Fruit fly (Drosophila melanogaster) whole organism, embryonic: Measurements from ENCODE around the gene vers.
A peak's percentile ranks its signal among the peaks of the same experiment; 100 is the strongest.

ENCODE experiments used
- BEAF-32 ChIP-seq: fragments of 200-800 bp; sonication (Bioruptor generic); optimal IDR thresholded peaks from 3 replicates; lab custom pipeline; 2017; ENCODE audit warnings: missing biosample characterization, missing genetic modification characterization, mild to moderate bottlenecking, moderate library complexity, missing genetic modification reagents
- Bgb ChIP-seq: fragments of 200-800 bp; sonication (Bioruptor generic); IDR thresholded peaks from 2 replicates; pipeline ENCODE4 v1.3.6; 2022; ENCODE audit warnings: missing biosample characterization, missing genetic modification characterization; ENCODE audit not compliant: partially characterized antibody
- CG10209 ChIP-seq: fragments of 200-800 bp; sonication (Bioruptor generic); optimal IDR thresholded peaks from 3 replicates; lab custom pipeline; 2017; ENCODE audit warnings: missing biosample characterization, mild to moderate bottlenecking, missing genetic modification characterization, missing genetic modification reagents
- CG10543 ChIP-seq: fragments of 200-800 bp; sonication (Bioruptor generic); optimal IDR thresholded peaks from 3 replicates; lab custom pipeline; 2017; ENCODE audit warnings: missing biosample characterization, mild to moderate bottlenecking, missing genetic modification characterization, moderate library complexity
- CG11696 ChIP-seq: fragments of 200-800 bp; sonication (Bioruptor generic); IDR thresholded peaks from 2 replicates; pipeline ENCODE4 v1.3.6; 2022; ENCODE audit warnings: missing biosample characterization, missing genetic modification characterization
- CG15073 ChIP-seq: fragments of 200-800 bp; sonication (Bioruptor generic); optimal IDR thresholded peaks from 2 replicates; lab custom pipeline; 2016; ENCODE audit warnings: missing biosample characterization, missing genetic modification characterization
- CG15696 ChIP-seq: fragments of 200-800 bp; sonication (Bioruptor generic); optimal IDR thresholded peaks from 2 replicates; lab custom pipeline; 2019; ENCODE audit warnings: missing biosample characterization, mild to moderate bottlenecking, missing genetic modification characterization, moderate library complexity
- CG17359 ChIP-seq: fragments of 200-800 bp; sonication (Bioruptor generic); optimal IDR thresholded peaks from 3 replicates; lab custom pipeline; 2018; ENCODE audit warnings: missing biosample characterization, mild to moderate bottlenecking, missing genetic modification characterization, moderate library complexity
- CG2199 ChIP-seq: fragments of 200-800 bp; sonication (Bioruptor generic); IDR thresholded peaks from 3 replicates; pipeline ENCODE4 v1.3.6; 2022; ENCODE audit warnings: missing biosample characterization, missing genetic modification characterization
- CG34422 ChIP-seq: fragments of 200-800 bp; sonication (Bioruptor generic); IDR thresholded peaks from 3 replicates; pipeline ENCODE4 v1.3.6; 2022; ENCODE audit warnings: missing biosample characterization, missing genetic modification characterization
- CG3838 ChIP-seq: fragments of 200-800 bp; sonication (Bioruptor generic); optimal IDR thresholded peaks from 3 replicates; lab custom pipeline; 2016; ENCODE audit warnings: missing biosample characterization, missing genetic modification characterization
- CG4404 ChIP-seq: fragments of 200-800 bp; sonication (Bioruptor generic); IDR thresholded peaks from 2 replicates; pipeline ENCODE4 v1.3.6; 2022; ENCODE audit warnings: missing biosample characterization, missing genetic modification characterization
- CG6791 ChIP-seq: fragments of 200-800 bp; sonication (Bioruptor generic); IDR thresholded peaks from 3 replicates; pipeline ENCODE4 v1.3.6; 2022; ENCODE audit warnings: missing biosample characterization, missing genetic modification characterization; ENCODE audit not compliant: partially characterized antibody
- CG7372 ChIP-seq: fragments of 200-800 bp; sonication (Bioruptor generic); IDR thresholded peaks from 2 replicates; pipeline ENCODE4 v1.3.6; 2022; ENCODE audit warnings: missing biosample characterization, missing genetic modification characterization
- CG7786 ChIP-seq: fragments of 200-800 bp; sonication (Bioruptor generic); optimal IDR thresholded peaks from 2 replicates; lab custom pipeline; 2016; ENCODE audit warnings: missing biosample characterization, missing genetic modification characterization
- Fer3 ChIP-seq: fragments of 200-800 bp; sonication (Bioruptor generic); optimal IDR thresholded peaks from 2 replicates; lab custom pipeline; 2018; ENCODE audit warnings: missing biosample characterization, mild to moderate bottlenecking, missing genetic modification characterization, moderate library complexity
- Hr78 ChIP-seq, 2 experiments: fragments of 200-800 bp in 1 of 2; fragments of >200 bp in 1 of 2; sonication (Bioruptor generic) in 1 of 2; optimal IDR thresholded peaks; 2 replicates each; lab custom pipeline; 2017 to 2019; ENCODE audit warnings: missing biosample characterization in 2 of 2, missing genetic modification characterization in 2 of 2, mild to moderate bottlenecking in 1 of 2, moderate library complexity in 1 of 2
- Nf-YA ChIP-seq: fragments of 200-800 bp; sonication (Bioruptor generic); IDR thresholded peaks from 2 replicates; pipeline ENCODE4 v1.3.6; 2022; ENCODE audit warnings: missing biosample characterization, missing genetic modification characterization
- Opbp ChIP-seq: fragments of 200-800 bp; sonication (Bioruptor generic); IDR thresholded peaks from 3 replicates; pipeline ENCODE4 v1.3.6; 2022; ENCODE audit warnings: missing biosample characterization, missing genetic modification characterization; ENCODE audit not compliant: partially characterized antibody
- PHDP ChIP-seq: fragments of 200-800 bp; sonication (Bioruptor generic); optimal IDR thresholded peaks from 3 replicates; lab custom pipeline; 2018; ENCODE audit warnings: missing biosample characterization, mild to moderate bottlenecking, missing genetic modification characterization, moderate library complexity
- Poxn ChIP-seq: fragments of 200-800 bp; sonication (Bioruptor generic); IDR thresholded peaks from 2 replicates; pipeline ENCODE4 v1.3.6; 2022; ENCODE audit warnings: missing biosample characterization, missing genetic modification characterization
- Sin3A ChIP-seq: fragments of >200 bp; optimal IDR thresholded peaks from 2 replicates; lab custom pipeline; 2018
- Six4 ChIP-seq: fragments of 200-800 bp; sonication (Bioruptor generic); optimal IDR thresholded peaks from 2 replicates; lab custom pipeline; 2016; ENCODE audit warnings: missing biosample characterization, missing genetic modification characterization
- Sox102F ChIP-seq: fragments of 200-800 bp; sonication (Bioruptor generic); optimal IDR thresholded peaks from 2 replicates; lab custom pipeline; 2018; ENCODE audit warnings: missing biosample characterization, mild to moderate bottlenecking, missing genetic modification characterization, moderate library complexity
- Sry-β ChIP-seq: fragments of 200-800 bp; sonication (Bioruptor generic); optimal IDR thresholded peaks from 2 replicates; lab custom pipeline; 2018; ENCODE audit warnings: missing biosample characterization, mild to moderate bottlenecking, missing genetic modification characterization, moderate library complexity
- TFAM ChIP-seq: fragments of 200-800 bp; sonication (Bioruptor generic); optimal IDR thresholded peaks from 2 replicates; lab custom pipeline; 2017; ENCODE audit warnings: missing biosample characterization, missing genetic modification characterization, inconsistent platforms
- Usf ChIP-seq: fragments of 200-800 bp; sonication (Bioruptor generic); optimal IDR thresholded peaks from 2 replicates; lab custom pipeline; 2017; ENCODE audit warnings: missing genotype, missing biosample characterization, missing genetic modification characterization
- Xbp1 ChIP-seq: fragments of 200-800 bp; sonication (Bioruptor generic); optimal IDR thresholded peaks from 3 replicates; lab custom pipeline; 2016; ENCODE audit warnings: missing biosample characterization, mild to moderate bottlenecking, missing genetic modification characterization
- YL-1 ChIP-seq: fragments of 200-800 bp; sonication (Bioruptor generic); optimal IDR thresholded peaks from 3 replicates; lab custom pipeline; 2017; ENCODE audit warnings: missing biosample characterization, mild to moderate bottlenecking, missing genetic modification characterization
- aop ChIP-seq: fragments of 200-800 bp; sonication (Bioruptor generic); IDR thresholded peaks from 2 replicates; pipeline ENCODE4 v1.3.6; 2022; ENCODE audit warnings: missing biosample characterization, missing genetic modification characterization
- bigmax ChIP-seq: fragments of 200-800 bp; sonication (Bioruptor generic); optimal IDR thresholded peaks from 2 replicates; lab custom pipeline; 2018; ENCODE audit warnings: missing biosample characterization, mild to moderate bottlenecking, missing genetic modification characterization
- bsh ChIP-seq, 2 experiments: fragments of 200-800 bp; sonication (Bioruptor generic); optimal IDR thresholded peaks; 2 replicates each; lab custom pipeline; 2017 to 2018; ENCODE audit warnings: mild to moderate bottlenecking in 2 of 2, missing biosample characterization in 2 of 2, missing genetic modification characterization in 2 of 2, moderate library complexity in 1 of 2
- crol ChIP-seq: fragments of 200-800 bp; sonication (Bioruptor generic); IDR thresholded peaks from 2 replicates; pipeline ENCODE4 v1.3.6; 2022; ENCODE audit warnings: missing biosample characterization, missing genetic modification characterization
- esg ChIP-seq: fragments of 200-800 bp; sonication (Bioruptor generic); conservative IDR thresholded peaks from 2 replicates; pipeline ENCODE4 v1.3.6; 2022; ENCODE audit warnings: missing biosample characterization, missing genetic modification characterization
- hbn ChIP-seq: fragments of 200-800 bp; sonication (Bioruptor generic); IDR thresholded peaks from 2 replicates; pipeline ENCODE4 v1.3.6; 2022; ENCODE audit warnings: missing biosample characterization, missing genetic modification characterization; ENCODE audit not compliant: partially characterized antibody
- inv ChIP-seq: fragments of 200-800 bp; sonication (Bioruptor generic); IDR thresholded peaks from 2 replicates; pipeline ENCODE4 v1.3.6; 2022; ENCODE audit warnings: missing biosample characterization, missing genetic modification characterization; ENCODE audit not compliant: partially characterized antibody
- jumu ChIP-seq: fragments of 200-800 bp; sonication (Bioruptor generic); optimal IDR thresholded peaks from 3 replicates; lab custom pipeline; 2016; ENCODE audit warnings: missing biosample characterization, missing genetic modification characterization
- knrl ChIP-seq: fragments of 200-800 bp; sonication (Bioruptor generic); IDR thresholded peaks from 3 replicates; pipeline ENCODE4 v1.3.6; 2022; ENCODE audit warnings: missing biosample characterization, missing genetic modification characterization; ENCODE audit not compliant: partially characterized antibody
- mam ChIP-seq: fragments of 200-800 bp; sonication (Bioruptor generic); optimal IDR thresholded peaks from 3 replicates; lab custom pipeline; 2016; ENCODE audit warnings: missing biosample characterization, missing genetic modification characterization
- nau ChIP-seq: fragments of 200-800 bp; sonication (Bioruptor generic); optimal IDR thresholded peaks from 3 replicates; lab custom pipeline; 2017; ENCODE audit warnings: missing biosample characterization, mild to moderate bottlenecking, missing genetic modification characterization, missing genetic modification reagents
- nmo ChIP-seq: fragments of 200-800 bp; sonication (Bioruptor generic); optimal IDR thresholded peaks from 2 replicates; lab custom pipeline; 2018; ENCODE audit warnings: missing biosample characterization, mild to moderate bottlenecking, missing genetic modification characterization, moderate library complexity
- org-1 ChIP-seq: fragments of 200-800 bp; sonication (Bioruptor generic); optimal IDR thresholded peaks from 2 replicates; lab custom pipeline; 2017; ENCODE audit warnings: missing biosample characterization, missing genetic modification characterization
- pros ChIP-seq: fragments of 200-800 bp; sonication (Bioruptor generic); optimal IDR thresholded peaks from 3 replicates; lab custom pipeline; 2019; ENCODE audit warnings: missing biosample characterization, mild to moderate bottlenecking, missing genetic modification characterization, moderate library complexity
- pzg ChIP-seq: fragments of 200-800 bp; sonication (Bioruptor generic); optimal IDR thresholded peaks from 3 replicates; lab custom pipeline; 2018; ENCODE audit warnings: missing biosample characterization, mild to moderate bottlenecking, missing genetic modification characterization, moderate library complexity
- salm ChIP-seq: fragments of 200-800 bp; sonication (Bioruptor generic); optimal IDR thresholded peaks from 2 replicates; lab custom pipeline; 2018; ENCODE audit warnings: missing biosample characterization, mild to moderate bottlenecking, missing genetic modification characterization
- sna ChIP-seq: fragments of 200-800 bp; sonication (Bioruptor generic); IDR thresholded peaks from 2 replicates; pipeline ENCODE4 v1.3.6; 2022; ENCODE audit warnings: missing biosample characterization, missing genetic modification characterization; ENCODE audit not compliant: partially characterized antibody
- sqz ChIP-seq: fragments of 200-800 bp; sonication (Bioruptor generic); optimal IDR thresholded peaks from 3 replicates; lab custom pipeline; 2018; ENCODE audit warnings: missing biosample characterization, mild to moderate bottlenecking, missing genetic modification characterization
- zfh1 ChIP-seq: fragments of 200-800 bp; sonication (Bioruptor generic); IDR thresholded peaks from 3 replicates; pipeline ENCODE4 v1.3.6; 2022; ENCODE audit warnings: missing biosample characterization, missing genetic modification characterization

The vers gene

DNA sequence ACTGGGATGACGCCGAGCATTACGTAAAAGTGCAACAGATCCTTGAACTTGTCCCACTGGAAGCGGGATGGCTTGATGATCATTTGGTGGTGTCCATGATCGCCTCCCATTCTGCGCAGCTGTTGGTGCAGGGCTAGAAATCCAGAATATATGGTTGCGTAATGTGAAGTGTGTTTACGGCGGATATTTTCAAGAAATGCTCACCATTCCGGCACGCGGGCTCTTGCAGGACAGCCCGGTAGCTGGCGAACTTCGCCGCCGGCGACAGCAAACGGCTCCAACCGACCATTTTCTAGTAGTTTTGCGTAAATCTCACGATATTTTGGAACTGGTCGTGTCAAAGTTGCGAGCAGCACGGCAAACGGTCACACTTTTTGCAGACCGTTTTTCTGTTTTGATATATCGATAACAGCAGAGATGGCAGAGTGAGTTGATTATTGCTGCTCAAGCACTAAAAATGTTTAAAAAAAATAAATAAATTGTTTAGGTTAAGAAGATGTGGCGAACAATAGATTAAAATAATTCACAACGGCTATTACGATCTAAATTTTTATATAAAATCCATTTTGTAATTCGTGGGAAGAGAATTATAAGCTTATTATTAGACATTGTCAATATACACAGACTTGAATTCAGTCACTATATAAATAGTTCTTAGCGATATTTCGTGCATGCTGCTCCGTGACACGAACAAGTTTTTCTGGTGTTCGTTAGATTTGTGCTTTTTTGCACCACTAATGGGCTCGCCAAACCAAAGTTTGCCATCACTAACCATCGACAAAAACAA, 22.4 kb downstream of the vers start, which contains the start of the genes ND-SGDH and RhoGAP68F (continued):
- peak; percentile 56 for TF ChIP-seq CG10209 (GFP tag; lab: Kevin White, UChicago)
- TF ChIP-seq mam (GFP tag; lab: Kevin White, UChicago): peak; percentile 72
- peak; percentile 81 for TF ChIP-seq CG4404 (GFP tag; lab: Robert Waterston, UW)
- TF ChIP-seq PHDP (tag; lab: Kevin White, UChicago): peak; percentile 54
- peak; percentile 65; the same call in 1 of the 3 replicates for TF ChIP-seq CG34422 (GFP tag; lab: Robert Waterston, UW)
- TF ChIP-seq CG17359 (tag; lab: Kevin White, UChicago): peak; percentile 68
- TF ChIP-seq jumu (GFP tag; lab: Kevin White, UChicago): peak; percentile 67
- peak; percentile 87 for TF ChIP-seq CG10543
- no peak for TF ChIP-seq aop (GFP tag; lab: Robert Waterston, UW)
- TF ChIP-seq YL-1: peak; percentile 3
- TF ChIP-seq Hr78 (GFP tag; optimal IDR thresholded peaks at IDR 0.05; lab: Kevin White, UChicago): no peak
- no peak for TF ChIP-seq CG11696
- peak; percentile 91 for TF ChIP-seq Sin3A
- TF ChIP-seq BEAF-32 (GFP tag; lab: Kevin White, UChicago): peak; percentile 99
- TF ChIP-seq Opbp (GFP tag; lab: Robert Waterston, UW): peak; percentile 85
- peak; percentile 67 for TF ChIP-seq Fer3
- peak; percentile 57 for TF ChIP-seq pzg (GFP tag; lab: Kevin White, UChicago)
- TF ChIP-seq Sox102F (GFP tag; lab: Kevin White, UChicago): peak; percentile 63
- TF ChIP-seq Xbp1 (GFP tag; lab: Kevin White, UChicago): peak; percentile 83
- TF ChIP-seq Poxn (GFP tag; lab: Robert Waterston, UW): peak; percentile 64; the same call in 1 of the 2 replicates
- no peak for TF ChIP-seq salm (tag; lab: Kevin White, UChicago)
- TF ChIP-seq crol (GFP tag; lab: Robert Waterston, UW): no peak
- peak; percentile 40 for TF ChIP-seq Six4
- peak; percentile 97 for TF ChIP-seq inv (GFP tag; lab: Robert Waterston, UW)
- peak in 1 of 2 experiments; percentile 57 for TF ChIP-seq bsh (GFP tag; optimal IDR thresholded peaks at IDR 0.05; lab: Kevin White, UChicago)
- no peak for TF ChIP-seq org-1 (GFP tag; lab: Kevin White, UChicago)
- no peak for TF ChIP-seq nau (GFP tag; lab: Kevin White, UChicago)
- no peak for TF ChIP-seq pros (GFP tag; lab: Kevin White, UChicago)
- TF ChIP-seq TFAM (GFP tag; lab: Kevin White, UChicago): no peak
- peak; percentile 78 for TF ChIP-seq Sry-β
- TF ChIP-seq Usf (GFP tag; lab: Kevin White, UChicago): peak; percentile 52
- TF ChIP-seq Bgb: peak; percentile 90
- peak; percentile 60; the same call in 2 of the 3 replicates for TF ChIP-seq zfh1 (GFP tag; lab: Robert Waterston, UW)
- TF ChIP-seq CG7372 (GFP tag; lab: Robert Waterston, UW): peak; percentile 74
- peak; percentile 89 for TF ChIP-seq nmo (GFP tag; lab: Kevin White, UChicago)
- peak; percentile 68 for TF ChIP-seq esg
- TF ChIP-seq CG15073: no peak
- peak; percentile 91 for TF ChIP-seq CG6791
- TF ChIP-seq sna (GFP tag; lab: Robert Waterston, UW): peak; percentile 95
- TF ChIP-seq CG2199 (GFP tag; lab: Robert Waterston, UW): no peak
- TF ChIP-seq sqz: peak; percentile 55
- TF ChIP-seq Nf-YA (GFP tag; lab: Robert Waterston, UW): no peak
- TF ChIP-seq bigmax (GFP tag; lab: Kevin White, UChicago): no peak
- peak; percentile 91 for TF ChIP-seq hbn (GFP tag; lab: Robert Waterston, UW)
- TF ChIP-seq CG3838 (GFP tag; lab: Kevin White, UChicago): peak; percentile 27
- peak; percentile 99 for TF ChIP-seq knrl (GFP tag; lab: Robert Waterston, UW)
- TF ChIP-seq CG7786 (GFP tag; lab: Kevin White, UChicago): peak; percentile 70
- TF ChIP-seq CG15696: peak; percentile 77
